Fruit fly (Drosophila melanogaster): ENCODE data around the gene KrT95D.

- no peak for TF ChIP-seq Pif1A (GFP tag; optimal IDR thresholded peaks at IDR 0.05)
- TF ChIP-seq CG10348 (GFP tag; IDR thresholded peaks at IDR 0.05): no peak
- TF ChIP-seq gl (tag; optimal IDR thresholded peaks at IDR 0.05): no peak
- no peak for TF ChIP-seq fd96Ca (GFP tag; IDR thresholded peaks at IDR 0.05)
- no peak for TF ChIP-seq CG4496 (GFP tag; IDR thresholded peaks at IDR 0.05)
- TF ChIP-seq CG8159 (tag; optimal IDR thresholded peaks at IDR 0.05): no peak
- no peak for TF ChIP-seq CG14655 (GFP tag; optimal IDR thresholded peaks at IDR 0.05)
Observed at dm6 chr3R:24001150-24001549, 30.5 kb downstream of the KrT95D start.

Measured in whole organism, pupa.